Fruit fly (Drosophila melanogaster): ENCODE data around the gene Pgd.

Gene Pgd

DNA sequence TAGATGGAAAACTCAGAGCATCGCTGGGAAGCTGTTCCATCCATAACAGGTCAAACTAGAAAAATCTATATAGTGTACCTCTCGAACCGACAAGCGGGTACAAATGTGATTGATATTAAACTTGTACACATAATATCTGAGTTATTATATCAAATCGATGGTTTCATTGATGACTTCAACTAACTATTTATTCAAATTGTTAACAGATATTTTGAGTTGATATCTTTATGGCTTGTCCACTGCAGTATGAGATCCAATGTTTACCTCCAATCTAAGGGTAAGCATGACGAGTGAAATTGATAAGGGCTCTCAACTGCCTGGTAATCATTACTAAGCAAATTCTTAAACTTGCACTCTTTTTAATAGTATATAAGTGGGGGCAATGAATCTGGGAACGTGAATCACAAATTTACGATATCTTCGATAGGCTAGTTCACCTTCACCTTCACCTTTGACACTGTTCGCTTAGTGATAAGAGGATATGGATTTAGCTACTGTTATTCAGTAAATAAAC, 31.1 kb downstream of the Pgd start, which contains the start of gene Cyp4d2:
Cyp4d2 (plus strand) TSS at position 51 of the 514 bp plus-strand sequence.
- no peak for TF ChIP-seq CG17801 (GFP tag; optimal IDR thresholded peaks at IDR 0.05; ENCODE audit: partially characterized antibody)

DNA sequence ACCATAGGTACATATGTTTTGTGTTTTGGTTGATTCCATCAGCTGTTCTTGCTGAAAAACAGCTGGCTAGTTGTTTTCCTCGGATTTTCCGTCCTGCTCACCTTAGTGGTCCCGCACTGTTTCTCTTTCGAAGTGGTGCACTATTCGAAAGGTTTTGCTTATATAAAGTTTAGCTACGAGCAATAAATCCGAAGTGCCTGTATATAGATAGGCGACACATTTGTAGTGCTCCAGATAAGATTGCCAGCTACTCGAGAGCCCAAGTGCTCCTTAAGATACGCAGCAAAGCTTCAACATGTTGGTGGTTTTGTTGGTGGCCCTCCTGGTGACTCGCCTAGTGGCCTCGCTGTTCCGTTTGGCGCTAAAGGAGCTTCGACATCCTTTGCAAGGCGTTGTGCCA, 33.9 kb downstream of the Pgd start, which contains the start of gene Cyp4ae1:
Cyp4ae1 (plus strand) TSS at position 206 of the 400 bp plus-strand sequence.
- TF ChIP-seq CG17801 (GFP tag; optimal IDR thresholded peaks at IDR 0.05; ENCODE audit: partially characterized antibody): peak; percentile 31

DNA sequence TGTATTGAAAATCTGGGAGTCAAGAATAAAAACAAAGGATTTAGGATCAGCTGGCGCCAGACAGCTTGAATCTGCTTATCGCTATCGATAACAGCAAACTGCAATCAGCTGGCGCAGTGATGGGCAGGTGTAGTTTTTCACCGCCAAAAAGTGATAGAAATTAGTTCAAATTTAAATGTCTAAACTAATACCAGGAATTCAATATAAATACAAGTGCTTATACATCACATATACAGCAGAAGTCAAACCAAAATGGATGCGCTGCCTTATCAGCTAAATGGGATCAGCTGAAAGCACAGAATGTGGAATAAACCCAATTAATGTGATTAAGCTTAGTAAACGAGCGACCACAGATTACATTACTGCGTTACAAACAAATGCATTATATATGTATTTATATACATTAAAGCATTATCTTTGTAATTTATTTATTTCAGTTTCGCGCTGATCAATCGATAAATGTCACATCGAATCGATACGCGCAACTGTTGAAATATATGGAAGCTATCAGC, 35.9 kb downstream of the Pgd start, which contains the start of gene pn:
pn (plus strand) TSS at position 462 of the 512 bp plus-strand sequence.
- no peak for TF ChIP-seq CG17801 (GFP tag; optimal IDR thresholded peaks at IDR 0.05; ENCODE audit: partially characterized antibody)

DNA sequence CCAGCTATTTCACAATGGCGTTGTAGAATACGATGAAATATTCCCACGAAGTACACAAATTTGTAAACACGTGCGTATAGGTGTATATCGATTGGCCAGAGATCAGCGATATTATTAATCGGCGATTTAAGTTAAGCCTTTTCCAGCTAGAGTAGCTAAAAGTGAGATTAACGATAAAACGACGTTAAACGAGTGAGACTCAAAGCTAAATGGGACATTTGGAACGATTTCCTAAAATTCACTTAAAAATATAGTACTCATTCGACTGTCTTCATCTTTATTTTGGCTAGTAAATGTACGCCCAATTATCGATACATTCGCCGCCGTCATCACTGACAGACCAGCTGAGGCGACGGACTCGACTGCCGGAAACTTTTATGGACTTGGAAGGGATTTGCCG, 39.6 kb downstream of the Pgd start, which contains the start of the genes Nmd3 and CG17776:
Nmd3 (minus strand) TSS at position 106 of the 400 bp plus-strand sequence.
CG17776 (plus strand) TSS at position 163 of the 400 bp plus-strand sequence.
- peak; percentile 52 for TF ChIP-seq CG17801 (GFP tag; optimal IDR thresholded peaks at IDR 0.05; ENCODE audit: partially characterized antibody)

DNA sequence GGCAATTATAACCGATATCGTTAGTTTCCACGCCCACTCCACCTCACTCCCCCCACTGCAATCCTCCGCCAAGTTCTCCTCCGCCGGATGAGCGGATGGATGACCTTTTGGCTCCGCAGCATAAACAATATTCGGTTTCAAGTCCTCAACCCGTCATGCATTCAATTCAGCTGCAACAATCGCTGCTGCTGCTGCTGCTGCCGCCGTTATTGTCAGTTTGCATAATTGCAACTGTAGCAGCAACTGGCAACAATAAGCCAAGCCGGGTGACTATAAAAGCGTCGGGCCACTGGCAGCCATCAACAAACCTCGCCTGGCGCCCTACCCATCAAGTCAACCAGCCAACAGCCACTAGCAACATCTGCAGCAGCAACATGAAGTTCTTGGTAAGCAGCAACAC, 41.6 kb downstream of the Pgd start, which contains the start of gene CG17777:
CG17777 (plus strand) TSS at position 301 of the 400 bp plus-strand sequence.
- TF ChIP-seq CG17801 (GFP tag; optimal IDR thresholded peaks at IDR 0.05; ENCODE audit: partially characterized antibody): no peak

DNA sequence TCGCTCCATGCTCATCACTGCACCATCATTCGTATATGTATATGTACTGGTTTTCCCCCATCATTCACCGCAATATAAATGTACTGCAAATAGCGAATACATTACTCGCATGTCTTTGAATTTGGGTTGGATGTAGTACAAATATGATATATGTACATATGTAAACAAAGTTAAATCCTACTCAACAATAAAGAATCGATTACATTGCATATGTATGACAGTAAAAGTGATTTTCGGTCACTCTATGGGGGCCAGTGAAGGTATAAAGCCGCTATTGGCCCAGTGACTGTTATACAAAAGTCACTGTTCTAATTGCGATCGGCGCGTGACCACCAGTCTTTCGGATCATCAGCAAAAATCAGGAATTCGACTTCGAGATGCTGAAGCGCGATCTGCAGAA, 42.6 kb downstream of the Pgd start, which contains the start of gene CG3457:
CG3457 (plus strand) TSS at position 301 of the 400 bp plus-strand sequence.
- TF ChIP-seq CG17801 (GFP tag; optimal IDR thresholded peaks at IDR 0.05; ENCODE audit: partially characterized antibody): no peak

DNA sequence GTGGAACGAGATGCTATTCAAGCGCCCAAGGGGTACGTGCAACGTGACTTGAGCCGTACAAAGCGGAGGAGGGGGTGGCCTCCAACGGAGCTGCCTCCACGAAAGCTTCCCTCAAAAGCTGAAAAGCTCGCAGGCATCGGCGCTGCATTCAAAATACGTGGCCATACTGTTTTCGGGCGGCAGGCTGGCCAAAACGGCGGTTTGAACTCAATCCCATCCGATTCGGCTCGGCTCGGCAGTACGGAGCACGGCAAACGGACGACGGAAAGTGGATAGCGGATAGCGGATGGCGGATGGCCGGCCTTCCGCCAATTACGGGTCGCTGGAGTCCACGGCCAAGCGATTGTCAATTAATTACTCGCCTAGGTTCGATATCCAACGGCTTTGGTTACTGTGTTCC, 44.0 kb downstream of the Pgd start, which contains the start of gene Mct1:
Mct1 (plus strand) TSS at position 301 of the 400 bp plus-strand sequence.
- TF ChIP-seq CG17801 (GFP tag; optimal IDR thresholded peaks at IDR 0.05; ENCODE audit: partially characterized antibody): no peak

DNA sequence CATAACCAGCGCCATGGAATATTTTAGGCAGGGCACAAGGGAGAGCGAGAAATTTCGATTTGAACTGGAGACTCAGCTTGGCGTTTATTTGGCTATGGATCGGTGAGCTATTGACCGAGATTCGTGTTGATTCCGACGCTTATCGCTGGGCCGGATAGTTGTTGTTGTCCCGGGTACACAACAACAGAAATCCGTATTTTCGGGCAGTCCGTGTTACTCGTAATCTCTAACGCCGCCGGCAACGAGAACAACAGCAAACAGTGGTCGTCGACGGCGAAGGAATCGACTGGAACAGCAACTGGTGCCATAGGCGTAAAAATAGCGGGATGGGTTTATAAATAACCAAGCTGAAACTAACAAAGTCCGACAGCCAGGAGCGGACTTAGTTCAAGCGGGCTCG, 47.0 kb downstream of the Pgd start:
- no peak for TF ChIP-seq CG17801 (GFP tag; optimal IDR thresholded peaks at IDR 0.05; ENCODE audit: partially characterized antibody)

DNA sequence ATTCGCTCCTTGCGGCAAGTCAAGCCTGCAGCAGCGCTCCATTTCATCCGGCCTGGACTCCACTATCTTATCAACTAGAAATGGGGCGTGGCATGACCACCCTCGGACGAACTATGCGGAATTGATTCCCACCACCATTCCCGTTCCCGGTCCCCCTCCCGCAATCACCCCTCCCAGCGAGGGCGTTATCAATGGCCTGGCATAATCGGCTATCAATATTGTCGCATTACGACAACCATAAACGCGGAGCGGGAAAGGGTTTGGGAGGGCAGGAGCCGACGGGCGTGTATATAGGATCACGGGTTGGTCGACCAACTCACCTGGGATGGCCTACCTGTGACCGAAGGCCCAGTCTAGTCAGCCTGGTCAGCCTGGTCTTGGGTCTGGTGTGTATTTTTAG, 48.2 kb downstream of the Pgd start:
- no peak for TF ChIP-seq CG17801 (GFP tag; optimal IDR thresholded peaks at IDR 0.05; ENCODE audit: partially characterized antibody)

DNA sequence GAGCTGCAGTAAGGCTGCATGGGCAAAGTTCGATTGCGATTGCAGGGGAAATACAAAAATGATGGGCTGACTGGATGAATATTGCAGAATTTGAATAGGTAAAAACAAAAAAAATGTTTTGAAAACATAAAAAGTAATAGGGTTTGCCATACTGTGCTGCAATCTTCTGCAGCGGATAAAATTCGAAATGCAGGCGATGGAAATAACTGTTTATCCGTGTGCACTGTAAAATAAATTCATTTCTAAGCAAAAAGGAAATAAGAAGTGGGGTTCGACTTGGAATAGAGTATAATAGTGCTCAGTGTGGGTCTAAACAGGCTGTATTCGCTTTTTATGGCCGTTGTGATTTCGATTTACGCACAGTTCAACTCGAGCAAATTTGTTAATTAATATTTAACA, 48.9 kb downstream of the Pgd start, which contains the start of gene CG14053:
CG14053 (minus strand) TSS at position 101 of the 399 bp plus-strand sequence.
- TF ChIP-seq CG17801 (GFP tag; optimal IDR thresholded peaks at IDR 0.05; ENCODE audit: partially characterized antibody): no peak

DNA sequence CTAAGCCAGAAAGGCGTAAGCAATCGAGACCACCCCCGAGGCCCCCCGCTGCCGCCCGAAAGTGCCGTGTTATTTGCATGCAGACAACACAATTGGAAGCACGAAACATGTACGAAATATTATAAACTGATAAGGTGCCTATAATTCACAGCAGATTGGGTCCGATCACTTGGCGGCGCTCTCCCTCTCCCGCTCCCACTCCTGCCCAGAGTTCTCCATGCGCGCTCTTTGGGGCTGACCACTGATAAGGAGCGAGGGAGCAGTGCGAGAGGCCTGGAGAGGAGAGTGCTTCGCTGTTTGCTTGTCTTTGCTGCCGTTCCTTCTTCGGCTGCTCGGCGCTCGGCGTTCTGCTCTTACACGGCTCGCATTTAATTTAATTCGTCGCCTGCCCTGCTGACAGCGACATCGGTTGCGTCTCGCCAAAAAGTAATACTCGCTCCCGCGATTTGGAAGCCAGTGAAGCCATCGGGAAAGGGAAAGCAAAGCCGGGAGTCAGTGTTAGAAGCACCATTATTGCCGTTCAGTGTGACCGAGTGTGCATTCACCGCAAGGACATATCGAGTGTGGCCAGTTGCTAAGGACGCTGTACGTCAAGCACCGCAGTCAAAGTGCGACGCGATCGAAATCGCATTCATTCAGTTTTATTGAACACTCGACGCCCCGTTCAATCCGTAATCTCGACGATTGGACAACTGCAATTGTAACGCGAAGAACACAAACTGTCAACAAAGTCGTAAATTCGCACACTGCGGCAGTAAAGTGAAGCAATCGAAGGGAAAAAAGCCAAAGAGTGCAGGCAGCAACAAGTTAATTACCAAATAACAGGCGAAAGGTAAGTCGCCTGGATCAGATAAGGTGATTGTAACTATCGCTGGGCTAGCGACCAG, 49.5 kb downstream of the Pgd start:
- TF ChIP-seq CG17801 (GFP tag; optimal IDR thresholded peaks at IDR 0.05; ENCODE audit: partially characterized antibody): peak; percentile 24

DNA sequence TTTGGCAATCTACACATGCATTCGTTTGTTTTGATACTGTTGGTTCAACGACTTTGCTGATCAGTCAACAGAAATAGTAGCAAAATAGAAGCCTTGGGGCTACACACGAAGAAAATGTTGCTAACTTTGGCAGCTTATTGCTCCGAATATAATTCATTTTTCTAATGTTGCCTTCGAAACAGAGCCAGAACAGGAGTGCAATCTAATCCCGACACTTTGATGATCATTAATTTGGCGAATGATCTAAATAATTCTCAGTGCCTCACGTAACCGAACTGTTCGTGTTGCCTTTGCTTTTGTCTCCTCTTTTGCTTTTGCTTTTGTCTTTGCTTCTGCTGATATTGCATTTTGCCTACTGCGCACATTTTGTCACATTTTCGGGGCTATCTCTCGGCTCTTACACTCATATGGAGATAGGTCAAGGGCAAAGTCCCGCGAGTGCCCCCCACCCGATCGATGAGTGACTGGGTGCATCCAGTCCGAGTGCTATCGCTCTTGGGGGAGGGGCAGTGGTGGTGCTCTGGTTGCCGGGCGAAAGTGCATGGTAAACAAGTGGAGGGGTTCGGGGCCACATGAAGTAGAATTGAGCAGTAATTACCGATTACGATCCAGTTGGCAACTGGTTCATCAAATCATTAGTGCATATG, 51.3 kb downstream of the Pgd start:
- TF ChIP-seq CG17801 (GFP tag; optimal IDR thresholded peaks at IDR 0.05; ENCODE audit: partially characterized antibody): peak; percentile 87

DNA sequence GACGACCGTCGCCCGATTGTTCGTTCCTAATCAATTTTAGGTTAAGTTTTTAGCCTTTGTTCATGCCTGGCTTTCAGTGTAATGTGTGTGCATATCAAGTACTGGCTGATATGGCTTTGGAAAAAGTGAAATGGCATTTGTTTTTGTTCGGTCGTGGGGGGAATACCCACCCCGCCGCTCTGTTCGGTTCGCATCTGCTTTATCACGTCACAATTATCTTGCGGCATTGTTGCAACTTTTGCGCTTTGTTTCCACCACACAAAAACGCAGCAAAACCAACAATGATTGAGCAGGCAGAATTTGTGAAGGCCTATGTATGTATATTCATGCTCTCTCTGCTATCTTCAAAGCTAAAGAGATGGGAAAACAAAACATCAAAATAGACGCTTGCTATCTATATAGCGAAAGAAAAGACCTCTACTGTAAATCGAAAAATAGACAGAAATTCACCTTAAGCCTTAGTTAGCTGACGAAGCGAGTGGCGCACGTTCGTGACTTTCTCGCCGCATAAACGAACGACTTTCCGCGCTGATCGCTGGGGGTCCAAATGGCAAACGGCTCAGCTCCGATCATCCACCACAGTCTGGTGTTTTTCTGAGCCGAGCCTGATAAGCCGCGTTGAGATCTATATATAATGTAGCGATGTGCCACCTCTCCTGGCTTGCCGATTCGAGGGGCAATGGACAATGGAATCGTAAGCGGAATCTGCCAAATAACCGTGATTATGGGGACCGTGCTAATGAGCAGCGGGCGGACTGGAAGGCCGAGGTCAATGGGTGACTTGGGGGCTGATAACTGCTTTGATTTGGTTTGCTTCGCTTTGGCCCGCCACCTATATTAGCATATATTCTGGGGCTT, 52.7 kb downstream of the Pgd start:
- TF ChIP-seq CG17801 (GFP tag; optimal IDR thresholded peaks at IDR 0.05; ENCODE audit: partially characterized antibody): no peak
